Fruit fly (Drosophila melanogaster): ENCODE measurements around the gene CG15211.

Gene CG15211

dm6 chrX:10729921-10730873 lies 42.1 kb upstream of the CG15211 start (continued):
- TF ChIP-seq sens (GFP tag) (peak; percentile 65), CrebB (tag; optimal IDR thresholded peaks at IDR 0.05) (no peak), tin (GFP tag; optimal IDR thresholded peaks at IDR 0.05) (no peak), Atf6 (GFP tag; IDR thresholded peaks at IDR 0.05) (0 out of 2 replicates have a peak, but pooled peaks have one; percentile 16), nau (GFP tag; optimal IDR thresholded peaks at IDR 0.05) (no peak), CG34224 (GFP tag; IDR thresholded peaks at IDR 0.05; ENCODE audit: partially characterized antibody) (no peak), lola (GFP tag; optimal IDR thresholded peaks at IDR 0.05) (no peak), wdn (GFP tag; IDR thresholded peaks at IDR 0.05) (no peak), sisA (GFP tag; IDR thresholded peaks at IDR 0.05) (no peak), Lpt (GFP tag; optimal IDR thresholded peaks at IDR 0.05) (no peak), her (GFP tag; optimal IDR thresholded peaks at IDR 0.05) (no peak), repo (GFP tag; optimal IDR thresholded peaks at IDR 0.05) (no peak), Hmx (GFP tag; optimal IDR thresholded peaks at IDR 0.05) (no peak), CG9215 (GFP tag; IDR thresholded peaks at IDR 0.05) (no peak), CG12155 (GFP tag; optimal IDR thresholded peaks at IDR 0.05) (no peak), NfI (GFP tag; optimal IDR thresholded peaks at IDR 0.05) (no peak), Poxn (GFP tag; IDR thresholded peaks at IDR 0.05) (no peak), corto (GFP tag; optimal IDR thresholded peaks at IDR 0.05) (no peak), CG7987 (GFP tag; optimal IDR thresholded peaks at IDR 0.05) (no peak), vnd (GFP tag; IDR thresholded peaks at IDR 0.05; ENCODE audit: partially characterized antibody) (no peak), CG10543 (GFP tag; optimal IDR thresholded peaks at IDR 0.05) (peak; percentile 0), CG33557 (GFP tag; optimal IDR thresholded peaks at IDR 0.05) (no peak), CG17568 (GFP tag; optimal IDR thresholded peaks at IDR 0.05) (no peak), CG6791 (GFP tag; IDR thresholded peaks at IDR 0.05; ENCODE audit: partially characterized antibody) (no peak), zf30C (GFP tag; optimal IDR thresholded peaks at IDR 0.05) (no peak), chinmo (GFP tag; IDR thresholded peaks at IDR 0.05; ENCODE audit: partially characterized antibody) (peak; percentile 84; the same call in 3 of the 4 replicates), Dek (tag; optimal IDR thresholded peaks at IDR 0.05) (no peak), GATAe (GFP tag; conservative IDR thresholded peaks at IDR 0.05) (no peak), CG15696 (tag; optimal IDR thresholded peaks at IDR 0.05) (no peak), emc (GFP tag; optimal IDR thresholded peaks at IDR 0.05) (no peak), Xbp1 (GFP tag; optimal IDR thresholded peaks at IDR 0.05) (no peak), dati (GFP tag; IDR thresholded peaks at IDR 0.05) (no peak), zen2 (GFP tag; IDR thresholded peaks at IDR 0.05; ENCODE audit: partially characterized antibody) (no peak), kay (GFP tag; optimal IDR thresholded peaks at IDR 0.05) (no peak), Oli (tag; optimal IDR thresholded peaks at IDR 0.05) (no peak), CG9876 (GFP tag; optimal IDR thresholded peaks at IDR 0.05) (no peak), rib (GFP tag; IDR thresholded peaks at IDR 0.05) (no peak), CG6272 (GFP tag; IDR thresholded peaks at IDR 0.05) (no peak), Hey (tag; optimal IDR thresholded peaks at IDR 0.05) (peak; percentile 14), CG10267 (tag; optimal IDR thresholded peaks at IDR 0.05) (no peak), Bgb (GFP tag; IDR thresholded peaks at IDR 0.05; ENCODE audit: partially characterized antibody) (peak; percentile 19; the same call in 1 of the 2 replicates), chn (GFP tag; optimal IDR thresholded peaks at IDR 0.05) (no peak), CG10366 (GFP tag; IDR thresholded peaks at IDR 0.05) (no peak), twi (tag; optimal IDR thresholded peaks at IDR 0.05) (no peak), hb (GFP tag; IDR thresholded peaks at IDR 0.05; ENCODE audit: partially characterized antibody) (no peak), CG11723 (GFP tag; optimal IDR thresholded peaks at IDR 0.05) (no peak), CG2889 (GFP tag; IDR thresholded peaks at IDR 0.05) (no peak), MBD-R2 (GFP tag; IDR thresholded peaks at IDR 0.05) (no peak)
